Fruit fly (Drosophila melanogaster) whole organism, prepupa: ENCODE data around the gene disp.

Source experiments
- CG16779 ChIP-seq: fragments of 200-800 bp; sonication (Bioruptor generic); optimal IDR thresholded peaks from 3 replicates; lab custom pipeline; 2017; ENCODE audit warnings: missing biosample characterization, mild to moderate bottlenecking, missing genetic modification characterization
- CG32006 ChIP-seq: fragments of 200-800 bp; sonication (Bioruptor generic); optimal IDR thresholded peaks from 3 replicates; lab custom pipeline; 2017; ENCODE audit warnings: missing biosample characterization, mild to moderate bottlenecking, missing genetic modification characterization
- Eip75B ChIP-seq: fragments of 200-800 bp; sonication (Bioruptor generic); optimal IDR thresholded peaks from 3 replicates; lab custom pipeline; 2016; ENCODE audit warnings: missing biosample characterization, missing genetic modification characterization
- Hr39 ChIP-seq: fragments of 200-800 bp; sonication (Bioruptor generic); optimal IDR thresholded peaks from 2 replicates; lab custom pipeline; 2016; ENCODE audit warnings: missing biosample characterization, missing genetic modification characterization
- Sox102F ChIP-seq: fragments of 200-800 bp; sonication (Bioruptor generic); optimal IDR thresholded peaks from 2 replicates; lab custom pipeline; 2016; ENCODE audit warnings: missing biosample characterization, mild to moderate bottlenecking, missing genetic modification characterization
- achi ChIP-seq: fragments of 200-800 bp; sonication (Bioruptor generic); optimal IDR thresholded peaks from 3 replicates; lab custom pipeline; 2016; ENCODE audit warnings: missing biosample characterization, missing genetic modification characterization
- eg ChIP-seq: fragments of 200-800 bp; sonication (Bioruptor generic); IDR thresholded peaks from 3 replicates; pipeline ENCODE4 v1.3.6; 2022; ENCODE audit warnings: missing biosample characterization, missing genetic modification characterization
- fd59A ChIP-seq: fragments of 200-800 bp; sonication (Bioruptor generic); optimal IDR thresholded peaks from 2 replicates; lab custom pipeline; 2017; ENCODE audit warnings: missing biosample characterization, mild to moderate bottlenecking, missing genetic modification characterization, missing genetic modification reagents
- ss ChIP-seq, 2 experiments: fragments of 200-800 bp; sonication (Bioruptor generic); optimal IDR thresholded peaks; 2 replicates in 1 of 2; 3 replicates in 1 of 2; lab custom pipeline; 2017 to 2018; ENCODE audit warnings: mild to moderate bottlenecking in 2 of 2, missing biosample characterization in 2 of 2, missing genetic modification characterization in 2 of 2, moderate library complexity in 1 of 2

DNA sequence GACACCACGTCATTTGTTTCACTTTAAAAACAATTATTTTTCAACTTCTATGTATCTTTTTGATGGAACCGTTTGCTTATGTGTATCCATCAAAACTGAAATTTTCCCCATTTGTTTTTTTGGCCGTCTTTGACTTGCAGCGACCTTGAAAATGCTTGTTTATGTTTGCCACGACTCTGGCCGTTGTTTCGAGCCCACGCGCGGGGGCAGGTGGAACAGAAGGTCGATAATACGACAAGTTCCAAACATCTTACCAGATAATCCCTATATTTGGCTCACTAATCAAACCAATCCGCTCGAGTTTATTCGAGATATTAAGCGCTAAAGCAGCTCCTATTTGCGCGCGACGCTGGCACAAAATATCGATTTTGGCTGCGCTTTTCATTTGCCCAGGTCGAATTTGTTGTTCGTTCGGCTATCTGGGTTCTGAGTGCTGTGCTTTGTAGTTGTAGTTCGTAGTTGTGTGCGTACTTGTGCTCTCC is 4.7 kb upstream of the disp start:
- TF ChIP-seq ss (GFP tag; optimal IDR thresholded peaks at IDR 0.05; lab: Kevin White, UChicago) (no peak), achi (GFP tag; lab: Kevin White, UChicago) (no peak), Sox102F (GFP tag; lab: Kevin White, UChicago) (no peak), CG32006 (GFP tag; lab: Kevin White, UChicago) (no peak), eg (GFP tag; lab: Robert Waterston, UW) (no peak), Eip75B (GFP tag; lab: Kevin White, UChicago) (no peak), Hr39 (no peak), CG16779 (tag; lab: Kevin White, UChicago) (no peak), fd59A (GFP tag; lab: Kevin White, UChicago) (no peak)
